Worm (Caenorhabditis elegans): ENCODE data around the gene W07G1.1.

Gene W07G1.1

ce11 chrII:13933534-13933933 lies 5.9 kb downstream of the W07G1.1 start:
- no peak for TF ChIP-seq ceh-83 (GFP tag; optimal IDR thresholded peaks at IDR 0.05)
- TF ChIP-seq tbx-8 (GFP tag; optimal IDR thresholded peaks at IDR 0.05): no peak
- TF ChIP-seq pha-4 (tag; optimal IDR thresholded peaks at IDR 0.05): no peak
- TF ChIP-seq ceh-39 (tag; optimal IDR thresholded peaks at IDR 0.05): no peak
- TF ChIP-seq elt-3 (tag; optimal IDR thresholded peaks at IDR 0.05): no peak
- TF ChIP-seq mls-2 (tag; optimal IDR thresholded peaks at IDR 0.05): peak; percentile 4

DNA sequence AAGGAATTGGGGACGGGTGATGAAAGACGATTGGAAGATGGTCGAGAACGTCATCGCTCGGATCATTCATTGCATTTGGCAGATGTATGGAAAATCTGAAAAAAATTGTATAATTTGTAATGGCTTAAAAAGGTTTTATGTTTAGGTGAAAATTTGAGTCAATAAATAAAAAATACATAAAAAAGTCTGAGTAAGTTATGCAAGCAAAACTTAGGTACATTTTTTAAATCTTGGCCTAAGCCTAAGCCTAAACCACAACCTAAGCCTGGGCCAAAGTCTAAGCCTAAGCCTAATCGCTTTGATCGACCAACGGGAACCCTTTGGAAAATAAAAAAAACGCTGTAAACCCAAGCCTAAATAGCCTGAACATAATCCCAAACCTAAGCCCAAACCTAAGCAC lies 7.5 kb downstream of the W07G1.1 start, which contains the start of gene hot-3:
Gene hot-3 (minus strand): TSS at position 101 of the 400 bp plus-strand sequence.
- TF ChIP-seq ztf-11 (tag; optimal IDR thresholded peaks at IDR 0.05) (no peak), unc-62 (GFP tag; optimal IDR thresholded peaks at IDR 0.05) (no peak), mls-2 (tag; optimal IDR thresholded peaks at IDR 0.05) (no peak), lin-32 (GFP tag; optimal IDR thresholded peaks at IDR 0.05) (no peak), snpc-4 (tag; optimal IDR thresholded peaks at IDR 0.05) (no peak)

DNA sequence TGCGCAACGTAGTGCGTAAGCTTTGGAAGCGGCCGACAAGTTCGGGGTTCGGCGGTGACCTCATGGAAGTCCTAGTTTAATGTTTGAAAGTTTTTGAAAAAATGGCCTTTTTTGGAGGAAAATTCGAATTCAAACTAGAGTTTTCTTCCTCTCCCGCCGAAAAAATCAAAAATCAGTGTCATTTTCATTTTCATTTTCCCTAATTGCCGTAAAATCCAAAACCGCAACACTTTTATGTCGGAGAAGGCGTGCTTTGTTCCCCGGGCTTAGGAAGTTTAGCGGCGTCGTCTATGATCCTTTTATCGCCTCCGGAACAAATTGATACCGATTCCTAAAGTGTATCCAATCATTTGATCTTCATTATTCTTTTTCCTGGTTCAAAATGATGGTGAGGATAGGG lies 14.5 kb downstream of the W07G1.1 start, which contains the start of gene mltn-5:
Gene mltn-5 (plus strand): TSS at position 301 of the 400 bp plus-strand sequence.
- TF ChIP-seq unc-62 (GFP tag; optimal IDR thresholded peaks at IDR 0.05) (no peak), drap-1 (GFP tag; optimal IDR thresholded peaks at IDR 0.05) (no peak), ham-2 (GFP tag; optimal IDR thresholded peaks at IDR 0.05) (no peak), snpc-4 (tag; optimal IDR thresholded peaks at IDR 0.05) (no peak), ztf-11 (tag; optimal IDR thresholded peaks at IDR 0.05) (no peak), lsy-2 (tag; optimal IDR thresholded peaks at IDR 0.05) (no peak), nhr-28 (tag; optimal IDR thresholded peaks at IDR 0.05) (no peak), nhr-2 (tag; optimal IDR thresholded peaks at IDR 0.05) (no peak), pha-4 (tag; optimal IDR thresholded peaks at IDR 0.05) (no peak), tbx-8 (GFP tag; optimal IDR thresholded peaks at IDR 0.05) (no peak), ceh-83 (GFP tag; optimal IDR thresholded peaks at IDR 0.05) (no peak), lin-32 (GFP tag; optimal IDR thresholded peaks at IDR 0.05) (no peak), cnd-1 (tag; optimal IDR thresholded peaks at IDR 0.05) (no peak), bed-3 (GFP tag; optimal IDR thresholded peaks at IDR 0.05) (no peak), mab-5 (tag; optimal IDR thresholded peaks at IDR 0.05) (no peak)

ce11 chrII:13919100-13919499 lies 20.3 kb downstream of the W07G1.1 start:
- TF ChIP-seq nhr-237 (tag; optimal IDR thresholded peaks at IDR 0.05) (no peak), blmp-1 (tag; optimal IDR thresholded peaks at IDR 0.05) (no peak), M03D4.4 (tag; optimal IDR thresholded peaks at IDR 0.05) (no peak), bed-3 (GFP tag; optimal IDR thresholded peaks at IDR 0.05) (no peak), nhr-12 (tag; optimal IDR thresholded peaks at IDR 0.05) (no peak), lsy-2 (tag; optimal IDR thresholded peaks at IDR 0.05) (no peak), lin-13 (tag; optimal IDR thresholded peaks at IDR 0.05) (no peak), nhr-76 (tag; optimal IDR thresholded peaks at IDR 0.05) (no peak), pha-4 (tag; optimal IDR thresholded peaks at IDR 0.05) (no peak), sem-2 (GFP tag; optimal IDR thresholded peaks at IDR 0.05) (no peak), mls-2 (tag; optimal IDR thresholded peaks at IDR 0.05) (no peak), cnd-1 (tag; optimal IDR thresholded peaks at IDR 0.05) (no peak)

DNA sequence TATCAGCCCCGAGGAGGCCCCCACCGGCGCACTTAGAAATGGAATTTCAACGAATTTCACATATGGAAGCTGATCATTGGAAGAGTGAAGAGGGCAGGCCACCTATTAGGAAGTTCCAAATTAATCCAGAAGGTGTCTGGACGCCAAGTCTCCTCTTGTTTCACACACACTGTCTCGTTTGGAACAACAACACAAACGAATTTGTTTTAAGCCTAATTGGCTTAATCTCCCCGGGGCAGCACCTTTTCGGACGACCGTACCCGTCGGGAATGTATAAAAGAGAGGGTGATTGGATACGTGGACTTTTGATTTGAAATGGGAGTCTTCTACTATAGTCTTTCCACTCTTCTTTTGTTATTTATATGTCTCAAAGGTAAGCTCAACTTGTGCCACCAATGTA lies 23.4 kb downstream of the W07G1.1 start, which contains the start of gene mltn-3:
Gene mltn-3 (plus strand): TSS at position 301 of the 400 bp plus-strand sequence.
- TF ChIP-seq unc-120 (tag; optimal IDR thresholded peaks at IDR 0.05; ENCODE audit: poor library complexity, severe bottlenecking) (no peak), M03D4.4 (tag; optimal IDR thresholded peaks at IDR 0.05) (no peak), sptf-1 (tag; optimal IDR thresholded peaks at IDR 0.05) (no peak)

DNA sequence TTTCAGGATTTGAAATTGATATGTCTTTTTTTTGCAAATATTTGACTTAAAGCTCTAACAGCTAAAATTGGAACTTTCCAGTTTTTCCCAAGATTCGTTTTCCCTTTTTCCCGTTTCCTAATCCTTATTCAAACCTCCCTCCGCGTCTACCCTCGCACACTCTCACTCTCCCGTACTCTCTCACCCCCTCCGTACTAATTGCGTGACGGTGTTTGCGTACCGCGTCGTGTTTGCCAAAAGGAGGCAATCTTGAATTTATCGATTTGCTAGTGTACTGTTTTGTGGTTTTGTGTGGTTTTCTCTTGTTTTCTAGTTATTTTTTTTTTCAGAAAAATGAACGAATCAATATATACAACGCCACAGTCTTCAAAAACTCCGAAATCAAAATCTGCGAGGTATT lies 30.8 kb downstream of the W07G1.1 start, which contains the start of gene citk-1:
Gene citk-1 (plus strand): TSS at position 323 of the 400 bp plus-strand sequence.
- TF ChIP-seq ceh-83 (GFP tag; optimal IDR thresholded peaks at IDR 0.05) (no peak), lin-13 (tag; optimal IDR thresholded peaks at IDR 0.05) (peak; percentile 55), unc-62 (GFP tag; optimal IDR thresholded peaks at IDR 0.05) (no peak), ceh-39 (tag; optimal IDR thresholded peaks at IDR 0.05) (peak; percentile 56), elt-1 (tag; optimal IDR thresholded peaks at IDR 0.05; ENCODE audit: borderline replicate concordance, insufficient read depth) (no peak), nhr-2 (tag; optimal IDR thresholded peaks at IDR 0.05) (no peak), pha-4 (tag; optimal IDR thresholded peaks at IDR 0.05) (peak; percentile 82), ces-1 (GFP tag; optimal IDR thresholded peaks at IDR 0.05) (no peak), ceh-43 (GFP tag; optimal IDR thresholded peaks at IDR 0.05) (no peak), bed-3 (GFP tag; optimal IDR thresholded peaks at IDR 0.05) (no peak), elt-3 (tag; optimal IDR thresholded peaks at IDR 0.05) (no peak), hlh-1 (tag; optimal IDR thresholded peaks at IDR 0.05) (peak; percentile 15), unc-39 (tag; optimal IDR thresholded peaks at IDR 0.05) (no peak), M03D4.4 (tag; optimal IDR thresholded peaks at IDR 0.05) (no peak), unc-120 (tag; optimal IDR thresholded peaks at IDR 0.05; ENCODE audit: poor library complexity, severe bottlenecking) (peak; percentile 98), snpc-4 (tag; optimal IDR thresholded peaks at IDR 0.05) (no peak), cnd-1 (tag; optimal IDR thresholded peaks at IDR 0.05) (no peak), sptf-1 (tag; optimal IDR thresholded peaks at IDR 0.05) (peak; percentile 23), drap-1 (GFP tag; optimal IDR thresholded peaks at IDR 0.05) (peak; percentile 34), ztf-11 (tag; optimal IDR thresholded peaks at IDR 0.05) (no peak), mls-2 (tag; optimal IDR thresholded peaks at IDR 0.05) (peak; percentile 38), nhr-28 (tag; optimal IDR thresholded peaks at IDR 0.05) (no peak), mab-5 (tag; optimal IDR thresholded peaks at IDR 0.05) (no peak), mep-1 (tag; optimal IDR thresholded peaks at IDR 0.05) (peak; percentile 84), sem-2 (GFP tag; optimal IDR thresholded peaks at IDR 0.05) (no peak)
